Fruit fly (Drosophila melanogaster) whole organism, embryonic: Measurements from ENCODE around the gene Gale.

ENCODE experiments used
- Awh ChIP-seq: fragments of 200-800 bp; sonication (Bioruptor generic); IDR thresholded peaks from 2 replicates; pipeline ENCODE4, ENCODE4 v1.3.6; 2022; ENCODE audit warnings: missing biosample characterization, missing genetic modification characterization
- B-H1 ChIP-seq: fragments of 200-800 bp; sonication (Bioruptor generic); IDR thresholded peaks from 3 replicates; pipeline ENCODE4 v1.3.6; 2022; ENCODE audit warnings: missing biosample characterization, missing genetic modification characterization
- BEAF-32 ChIP-seq: fragments of 200-800 bp; sonication (Bioruptor generic); optimal IDR thresholded peaks from 3 replicates; lab custom pipeline; 2017; ENCODE audit warnings: missing biosample characterization, missing genetic modification characterization, mild to moderate bottlenecking, moderate library complexity, missing genetic modification reagents
- CG10979 ChIP-seq: fragments of 200-800 bp; sonication (Bioruptor generic); optimal IDR thresholded peaks from 2 replicates; lab custom pipeline; 2018; ENCODE audit warnings: missing biosample characterization, mild to moderate bottlenecking, missing genetic modification characterization, moderate library complexity
- CG14965 ChIP-seq: fragments of 200-800 bp; sonication (Bioruptor generic); optimal IDR thresholded peaks from 2 replicates; lab custom pipeline; 2016; ENCODE audit warnings: missing biosample characterization, missing genetic modification characterization, borderline replicate concordance
- CG15073 ChIP-seq: fragments of 200-800 bp; sonication (Bioruptor generic); optimal IDR thresholded peaks from 2 replicates; lab custom pipeline; 2016; ENCODE audit warnings: missing biosample characterization, missing genetic modification characterization
- CG16863 ChIP-seq: fragments of 200-800 bp; sonication (Bioruptor generic); optimal IDR thresholded peaks from 3 replicates; lab custom pipeline; 2016; ENCODE audit warnings: missing biosample characterization, missing genetic modification characterization
- CG18599 ChIP-seq: fragments of 200-800 bp; sonication (Bioruptor generic); optimal IDR thresholded peaks from 3 replicates; lab custom pipeline; 2017; ENCODE audit warnings: missing biosample characterization, missing genetic modification characterization, mild to moderate bottlenecking, moderate library complexity, missing genetic modification reagents
- CG31224 ChIP-seq: fragments of 200-800 bp; sonication (Bioruptor generic); IDR thresholded peaks from 2 replicates; pipeline ENCODE4 v1.3.6; 2022; ENCODE audit warnings: missing biosample characterization, missing genetic modification characterization
- CG4617 ChIP-seq: fragments of 200-800 bp; sonication (Bioruptor generic); optimal IDR thresholded peaks from 3 replicates; lab custom pipeline; 2016; ENCODE audit warnings: missing biosample characterization, missing genetic modification characterization, borderline replicate concordance
- CG4730 ChIP-seq: fragments of 200-800 bp; sonication (Bioruptor generic); IDR thresholded peaks from 2 replicates; pipeline ENCODE4 v1.3.6; 2022; ENCODE audit warnings: missing biosample characterization, missing genetic modification characterization
- CG6683 ChIP-seq: fragments of 200-800 bp; sonication (Bioruptor generic); optimal IDR thresholded peaks from 2 replicates; lab custom pipeline; 2017; ENCODE audit warnings: missing biosample characterization, mild to moderate bottlenecking, missing genetic modification characterization, missing genetic modification reagents
- CG6791 ChIP-seq: fragments of 200-800 bp; sonication (Bioruptor generic); IDR thresholded peaks from 3 replicates; pipeline ENCODE4 v1.3.6; 2022; ENCODE audit warnings: missing biosample characterization, missing genetic modification characterization; ENCODE audit not compliant: partially characterized antibody
- CG8359 ChIP-seq: fragments of 200-800 bp; sonication (Bioruptor generic); optimal IDR thresholded peaks from 2 replicates; lab custom pipeline; 2017; ENCODE audit warnings: missing biosample characterization, mild to moderate bottlenecking, missing genetic modification characterization, borderline replicate concordance
- ERR ChIP-seq: fragments of 200-800 bp; sonication (Bioruptor generic); optimal IDR thresholded peaks from 2 replicates; lab custom pipeline; 2016; ENCODE audit warnings: missing biosample characterization, missing genetic modification characterization
- Gug ChIP-seq: fragments of 200-800 bp; sonication (Bioruptor generic); IDR thresholded peaks from 4 replicates; pipeline ENCODE4 v1.3.6; 2022; ENCODE audit warnings: missing biosample characterization, missing genetic modification characterization
- H15 ChIP-seq: fragments of 200-800 bp; sonication (Bioruptor generic); IDR thresholded peaks from 3 replicates; pipeline ENCODE4 v1.3.6; 2022; ENCODE audit warnings: missing biosample characterization, missing genetic modification characterization
- Hand ChIP-seq: fragments of 200-800 bp; sonication (Bioruptor generic); optimal IDR thresholded peaks from 2 replicates; lab custom pipeline; 2017; ENCODE audit warnings: mild to moderate bottlenecking, missing biosample characterization, missing genetic modification reagents, missing genetic modification characterization
- Jarid2 ChIP-seq: fragments of 200-800 bp; sonication (Bioruptor generic); optimal IDR thresholded peaks from 3 replicates; lab custom pipeline; 2017; ENCODE audit warnings: mild to moderate bottlenecking, missing biosample characterization, missing genetic modification reagents, missing genetic modification characterization
- Med ChIP-seq: fragments of 200-800 bp; sonication (Bioruptor generic); peaks from one replicate; lab custom pipeline; 2016; ENCODE audit warnings: missing biosample characterization, missing genetic modification characterization, mild to moderate bottlenecking, inconsistent platforms, moderate library complexity
- NFAT ChIP-seq: fragments of 200-800 bp; sonication (Bioruptor generic); IDR thresholded peaks from 2 replicates; pipeline ENCODE4 v1.3.6; 2022; ENCODE audit warnings: missing biosample characterization, missing genetic modification characterization
- NK7.1 ChIP-seq: fragments of 200-800 bp; sonication (Bioruptor generic); optimal IDR thresholded peaks from 3 replicates; lab custom pipeline; 2016; ENCODE audit warnings: missing biosample characterization, missing genetic modification characterization
- Opbp ChIP-seq: fragments of 200-800 bp; sonication (Bioruptor generic); IDR thresholded peaks from 3 replicates; pipeline ENCODE4 v1.3.6; 2022; ENCODE audit warnings: missing biosample characterization, missing genetic modification characterization; ENCODE audit not compliant: partially characterized antibody
- Sin3A ChIP-seq: fragments of >200 bp; optimal IDR thresholded peaks from 2 replicates; lab custom pipeline; 2018
- Spps ChIP-seq: fragments of 200-800 bp; sonication (Bioruptor generic); optimal IDR thresholded peaks from 2 replicates; lab custom pipeline; 2018; ENCODE audit warnings: missing biosample characterization, mild to moderate bottlenecking, missing genetic modification characterization
- Sry-δ ChIP-seq: fragments of 200-800 bp; sonication (Bioruptor generic); optimal IDR thresholded peaks from 2 replicates; lab custom pipeline; 2016; ENCODE audit warnings: missing biosample characterization, missing genetic modification characterization
- aop ChIP-seq: fragments of 200-800 bp; sonication (Bioruptor generic); IDR thresholded peaks from 2 replicates; pipeline ENCODE4 v1.3.6; 2022; ENCODE audit warnings: missing biosample characterization, missing genetic modification characterization
- ash1 ChIP-seq: fragments of 200-800 bp; sonication (Bioruptor generic); optimal IDR thresholded peaks from 2 replicates; lab custom pipeline; 2018; ENCODE audit warnings: missing biosample characterization, mild to moderate bottlenecking, missing genetic modification characterization
- chif ChIP-seq, 2 experiments: fragments of 200-800 bp; sonication (Bioruptor generic); optimal IDR thresholded peaks; 3 replicates each; lab custom pipeline; 2016; ENCODE audit warnings: missing biosample characterization in 2 of 2, missing genetic modification characterization in 2 of 2
- cwo ChIP-seq: fragments of 200-800 bp; sonication (Bioruptor generic); optimal IDR thresholded peaks from 3 replicates; lab custom pipeline; 2017; ENCODE audit warnings: missing biosample characterization, missing genetic modification characterization, mild to moderate bottlenecking, moderate library complexity, missing genetic modification reagents
- en ChIP-seq: fragments of 200-800 bp; sonication (Bioruptor generic); optimal IDR thresholded peaks from 2 replicates; lab custom pipeline; 2016; ENCODE audit warnings: missing biosample characterization, missing genetic modification characterization
- jumu ChIP-seq: fragments of 200-800 bp; sonication (Bioruptor generic); optimal IDR thresholded peaks from 3 replicates; lab custom pipeline; 2016; ENCODE audit warnings: missing biosample characterization, missing genetic modification characterization
- klu ChIP-seq: fragments of 200-800 bp; sonication (Bioruptor generic); IDR thresholded peaks from 2 replicates; pipeline ENCODE4 v1.3.6; 2022; ENCODE audit warnings: missing biosample characterization, missing genetic modification characterization
- kni ChIP-seq: fragments of 200-800 bp; sonication (Bioruptor generic); optimal IDR thresholded peaks from 3 replicates; lab custom pipeline; 2017; ENCODE audit warnings: mild to moderate bottlenecking, missing biosample characterization, missing genetic modification reagents, missing genetic modification characterization
- mirr ChIP-seq: fragments of 200-800 bp; sonication (Bioruptor generic); optimal IDR thresholded peaks from 3 replicates; lab custom pipeline; 2018; ENCODE audit warnings: missing biosample characterization, mild to moderate bottlenecking, missing genetic modification characterization
- peb ChIP-seq: fragments of 200-800 bp; sonication (Bioruptor generic); IDR thresholded peaks from 2 replicates; pipeline ENCODE4 v1.3.6; 2022; ENCODE audit warnings: missing biosample characterization, missing genetic modification characterization
- pros ChIP-seq: fragments of 200-800 bp; sonication (Bioruptor generic); optimal IDR thresholded peaks from 3 replicates; lab custom pipeline; 2019; ENCODE audit warnings: missing biosample characterization, mild to moderate bottlenecking, missing genetic modification characterization, moderate library complexity
- scrt ChIP-seq: fragments of 200-800 bp; sonication (Bioruptor generic); optimal IDR thresholded peaks from 2 replicates; lab custom pipeline; 2018; ENCODE audit warnings: missing biosample characterization, mild to moderate bottlenecking, missing genetic modification characterization, moderate library complexity
- trh ChIP-seq: fragments of 200-800 bp; sonication (Bioruptor generic); optimal IDR thresholded peaks from 2 replicates; lab custom pipeline; 2016; ENCODE audit warnings: missing biosample characterization, missing genetic modification characterization
- ttk ChIP-seq: fragments of 200-800 bp; sonication (Bioruptor generic); IDR thresholded peaks from 2 replicates; pipeline ENCODE4 v2.1.2; 2022; ENCODE audit warnings: missing biosample characterization, missing genetic modification characterization
- zfh1 ChIP-seq: fragments of 200-800 bp; sonication (Bioruptor generic); IDR thresholded peaks from 3 replicates; pipeline ENCODE4 v1.3.6; 2022; ENCODE audit warnings: missing biosample characterization, missing genetic modification characterization

Gale gene

DNA sequence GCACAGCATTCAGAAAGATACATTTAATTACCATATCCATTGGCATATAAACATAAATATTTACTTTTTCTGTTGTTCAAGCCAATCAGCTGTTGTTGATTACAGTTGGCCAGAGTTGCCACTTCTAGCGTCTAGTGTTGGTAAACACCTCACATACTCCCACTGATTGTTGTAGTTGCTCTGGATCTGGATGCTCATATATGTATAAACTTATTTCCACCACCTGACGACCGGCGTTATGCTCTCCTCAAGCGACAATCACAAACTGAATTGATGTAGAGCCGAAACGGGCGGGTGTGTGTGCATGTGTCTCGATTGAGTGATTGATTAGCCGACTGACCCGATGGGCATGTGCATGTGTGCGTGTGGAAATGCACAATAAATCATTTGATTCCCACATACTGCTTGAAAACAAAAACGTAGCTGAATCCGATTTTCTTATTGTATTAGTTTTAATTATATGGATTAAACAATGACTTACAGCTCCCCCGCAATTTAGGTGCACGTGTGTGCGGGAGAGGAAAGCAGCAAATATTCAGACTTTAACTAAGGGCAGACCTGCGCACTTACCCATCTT, 33.5 kb downstream of the Gale start (continued):
- no peak for TF ChIP-seq CG8359 (GFP tag; lab: Kevin White, UChicago)
- no peak for TF ChIP-seq aop (GFP tag; lab: Robert Waterston, UW)
- TF ChIP-seq H15 = no peak
- TF ChIP-seq CG31224 = no peak
- TF ChIP-seq CG16863 (GFP tag; lab: Kevin White, UChicago) = no peak
- peak; percentile 96 for TF ChIP-seq Med (GFP tag; lab: Kevin White, UChicago)
- peak; percentile 46; the same call in 2 of the 3 replicates for TF ChIP-seq Opbp (GFP tag; lab: Robert Waterston, UW)
- peak; percentile 65 for TF ChIP-seq CG18599 (GFP tag; lab: Kevin White, UChicago)
- TF ChIP-seq jumu (GFP tag; lab: Kevin White, UChicago) = peak; percentile 2
- peak; percentile 5 for TF ChIP-seq Spps (tag; lab: Kevin White, UChicago)
- TF ChIP-seq CG4617 = peak; percentile 26
- peak; percentile 62 for TF ChIP-seq mirr (GFP tag; lab: Kevin White, UChicago)
- no peak for TF ChIP-seq cwo (GFP tag; lab: Kevin White, UChicago)
- TF ChIP-seq CG6791 (GFP tag; lab: Robert Waterston, UW) = peak; percentile 58; the same call in 2 of the 3 replicates
- TF ChIP-seq ERR (GFP tag; lab: Kevin White, UChicago) = peak; percentile 8
- TF ChIP-seq CG15073 (GFP tag; lab: Kevin White, UChicago) = no peak
- TF ChIP-seq Hand (GFP tag; lab: Kevin White, UChicago) = no peak
- TF ChIP-seq CG4730 = no peak
- TF ChIP-seq ttk (GFP tag; lab: Robert Waterston, UW) = no peak
- TF ChIP-seq Gug (GFP tag; lab: Robert Waterston, UW) = no peak
- no peak for TF ChIP-seq Awh (GFP tag; lab: Robert Waterston, UW)
- peak; percentile 51 for TF ChIP-seq Jarid2 (GFP tag; lab: Kevin White, UChicago)
- 0 out of 3 replicates have a peak, but pooled peaks have one; percentile 36 for TF ChIP-seq zfh1 (GFP tag; lab: Robert Waterston, UW)
- peak; percentile 46 for TF ChIP-seq Sin3A (lab: Kevin White, UChicago)
- TF ChIP-seq en = no peak
- TF ChIP-seq Sry-δ = peak; percentile 53
- TF ChIP-seq peb (GFP tag; lab: Robert Waterston, UW) = no peak
- no peak for TF ChIP-seq ash1 (GFP tag; lab: Kevin White, UChicago)
- TF ChIP-seq CG10979 (tag; lab: Kevin White, UChicago) = no peak
- no peak for TF ChIP-seq CG14965 (GFP tag; lab: Kevin White, UChicago)
- TF ChIP-seq B-H1 (GFP tag; lab: Robert Waterston, UW) = no peak
- TF ChIP-seq BEAF-32 = peak; percentile 40
- no peak for TF ChIP-seq CG6683 (GFP tag; lab: Kevin White, UChicago)
- TF ChIP-seq kni (GFP tag; lab: Kevin White, UChicago) = peak; percentile 96
- TF ChIP-seq chif (GFP tag; optimal IDR thresholded peaks at IDR 0.05; lab: Kevin White, UChicago) = peak in 1 of 2 experiments; percentile 41
- TF ChIP-seq klu (GFP tag; lab: Robert Waterston, UW) = peak; percentile 63
- peak; percentile 32; the same call in 1 of the 2 replicates for TF ChIP-seq NFAT (GFP tag; lab: Robert Waterston, UW)
- peak; percentile 40 for TF ChIP-seq scrt (GFP tag; lab: Kevin White, UChicago)
- TF ChIP-seq pros (GFP tag; lab: Kevin White, UChicago) = peak; percentile 73
- no peak for TF ChIP-seq NK7.1 (GFP tag; lab: Kevin White, UChicago)
- no peak for TF ChIP-seq trh
